Fruit fly (Drosophila melanogaster): ENCODE data around the gene ND-ACP.

ND-ACP gene

DNA sequence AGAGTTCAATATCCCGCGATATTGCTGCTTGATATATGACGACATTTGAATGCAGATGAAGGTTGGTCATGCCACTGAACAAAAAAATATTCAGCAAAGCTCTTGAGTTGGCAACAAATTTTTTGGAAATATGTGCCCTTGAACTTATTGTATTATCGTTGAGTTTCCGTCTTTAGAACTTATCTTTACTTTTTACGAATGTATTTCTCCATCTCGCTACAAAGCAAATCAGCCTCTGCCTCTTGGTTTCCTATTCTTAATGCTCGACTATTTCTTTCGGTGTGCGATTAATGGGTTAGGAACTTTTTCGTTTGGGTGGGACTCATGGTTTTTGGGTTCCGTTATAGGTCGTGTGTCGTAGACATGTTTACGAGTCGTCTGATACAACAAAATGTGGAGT is 6.6 kb upstream of the ND-ACP start (continued):
- peak; percentile 76 for TF ChIP-seq az2 (GFP tag; optimal IDR thresholded peaks at IDR 0.05)
- peak; percentile 76 for TF ChIP-seq CG2678 (tag; optimal IDR thresholded peaks at IDR 0.05)
- TF ChIP-seq CG13775 (GFP tag; optimal IDR thresholded peaks at IDR 0.05) = peak; percentile 53
- no peak for TF ChIP-seq cad (GFP tag; optimal IDR thresholded peaks at IDR 0.05)
- no peak for TF ChIP-seq da (GFP tag; optimal IDR thresholded peaks at IDR 0.05)
- peak; percentile 11 for TF ChIP-seq pros (GFP tag; optimal IDR thresholded peaks at IDR 0.05)
- TF ChIP-seq CG16815 (GFP tag; optimal IDR thresholded peaks at IDR 0.05) = peak; percentile 52
- no peak for TF ChIP-seq HLHmδ (GFP tag; optimal IDR thresholded peaks at IDR 0.05)
- TF ChIP-seq CG13296 (GFP tag; optimal IDR thresholded peaks at IDR 0.05) = peak; percentile 16
- peak; percentile 68 for TF ChIP-seq CG30431 (GFP tag; optimal IDR thresholded peaks at IDR 0.05)
- TF ChIP-seq Opbp (GFP tag; IDR thresholded peaks at IDR 0.05; ENCODE audit: partially characterized antibody) = no peak
- 0 out of 3 replicates have a peak, but pooled peaks have one; percentile 51 for TF ChIP-seq CG11695 (GFP tag; IDR thresholded peaks at IDR 0.05)
- peak; percentile 68 for TF ChIP-seq H2.0 (GFP tag; IDR thresholded peaks at IDR 0.05)
- TF ChIP-seq Drgx (GFP tag; IDR thresholded peaks at IDR 0.05) = no peak
- TF ChIP-seq dysf (GFP tag; IDR thresholded peaks at IDR 0.05) = peak; percentile 51; the same call in 2 of the 3 replicates
- TF ChIP-seq CG34224 (GFP tag; IDR thresholded peaks at IDR 0.05; ENCODE audit: partially characterized antibody) = no peak
- peak; percentile 76 for TF ChIP-seq vvl (GFP tag; IDR thresholded peaks at IDR 0.05)
- TF ChIP-seq CG17912 (GFP tag; optimal IDR thresholded peaks at IDR 0.05) = no peak
- peak; percentile 34 for TF ChIP-seq lab (GFP tag; optimal IDR thresholded peaks at IDR 0.05)
- peak; percentile 83 for TF ChIP-seq CG2202 (tag; optimal IDR thresholded peaks at IDR 0.05)
- TF ChIP-seq nau (GFP tag; optimal IDR thresholded peaks at IDR 0.05) = peak; percentile 25
- TF ChIP-seq Aef1 (GFP tag; IDR thresholded peaks at IDR 0.05) = no peak; the same call in 2 of the 3 replicates
- peak; percentile 44 for TF ChIP-seq BtbVII (GFP tag; optimal IDR thresholded peaks at IDR 0.05)
- no peak for TF ChIP-seq Kr (GFP tag; optimal IDR thresholded peaks at IDR 0.05)
- TF ChIP-seq bsh (GFP tag; optimal IDR thresholded peaks at IDR 0.05) = peak in 1 of 2 experiments; percentile 95
- peak; percentile 74 for TF ChIP-seq NC2α (GFP tag; optimal IDR thresholded peaks at IDR 0.05)
- peak; percentile 25 for TF ChIP-seq eyg (GFP tag; optimal IDR thresholded peaks at IDR 0.05)
- TF ChIP-seq slou (GFP tag; optimal IDR thresholded peaks at IDR 0.05) = no peak
- TF ChIP-seq CG10959 (GFP tag; IDR thresholded peaks at IDR 0.05) = peak; percentile 44; the same call in 1 of the 2 replicates
- TF ChIP-seq CG3163 (GFP tag; optimal IDR thresholded peaks at IDR 0.05) = peak; percentile 54
- no peak for TF ChIP-seq h (optimal IDR thresholded peaks at IDR 0.05)
- TF ChIP-seq sob (GFP tag; IDR thresholded peaks at IDR 0.05) = 0 out of 2 replicates have a peak, but pooled peaks have one; percentile 14
- no peak for TF ChIP-seq CG13894 (tag; optimal IDR thresholded peaks at IDR 0.05)
- no peak for TF ChIP-seq gsb (GFP tag; IDR thresholded peaks at IDR 0.05)
- TF ChIP-seq tll (GFP tag; optimal IDR thresholded peaks at IDR 0.05) = no peak
- peak; percentile 58 for TF ChIP-seq CG9609 (GFP tag; optimal IDR thresholded peaks at IDR 0.05)
- TF ChIP-seq zfh1 (GFP tag; IDR thresholded peaks at IDR 0.05) = peak; percentile 59; the same call in 1 of the 3 replicates
- no peak for TF ChIP-seq sc (optimal IDR thresholded peaks at IDR 0.05)
- TF ChIP-seq sc (GFP tag; optimal IDR thresholded peaks at IDR 0.05) = peak; percentile 82
- no peak for TF ChIP-seq CG34376 (GFP tag; optimal IDR thresholded peaks at IDR 0.05)
- peak; percentile 18 for TF ChIP-seq CG3838 (GFP tag; optimal IDR thresholded peaks at IDR 0.05)
- no peak for TF ChIP-seq prd (optimal IDR thresholded peaks at IDR 0.05)
- peak; percentile 63; the same call in 2 of the 3 replicates for TF ChIP-seq prd (GFP tag; IDR thresholded peaks at IDR 0.05)
- no peak for TF ChIP-seq toy (GFP tag; IDR thresholded peaks at IDR 0.05)
- peak; percentile 38 for TF ChIP-seq Sry-β (GFP tag; optimal IDR thresholded peaks at IDR 0.05)
- peak; percentile 29 for TF ChIP-seq Myb (GFP tag; optimal IDR thresholded peaks at IDR 0.05)
- no peak for TF ChIP-seq cas (GFP tag; IDR thresholded peaks at IDR 0.05)
- TF ChIP-seq al (GFP tag; IDR thresholded peaks at IDR 0.05) = peak; percentile 15; the same call in 1 of the 2 replicates
- no peak for TF ChIP-seq Hey (tag; optimal IDR thresholded peaks at IDR 0.05)
- TF ChIP-seq CG10147 (GFP tag; optimal IDR thresholded peaks at IDR 0.05) = peak; percentile 44
- no peak for TF ChIP-seq CG14860 (GFP tag; IDR thresholded peaks at IDR 0.05; ENCODE audit: partially characterized antibody)
